Worm (Caenorhabditis elegans) whole organism, L2 larva: ENCODE measurements around the gene gei-15.

Experiments
- elt-3 ChIP-seq: sonication (generic microtip); optimal IDR thresholded peaks from 2 replicates; lab custom pipeline; 2017; ENCODE audit warnings: missing biosample characterization, missing genetic modification characterization
- fos-1 ChIP-seq: fragments of 150-350 bp; optimal IDR thresholded peaks from 2 replicates; lab custom pipeline; 2014; ENCODE audit warnings: missing biosample characterization, missing genetic modification characterization
- nhr-237 ChIP-seq: fragments of 150-350 bp; optimal IDR thresholded peaks from 2 replicates; lab custom pipeline; 2014; ENCODE audit warnings: missing biosample characterization, missing genetic modification characterization
- skn-1 ChIP-seq: sonication (generic microtip); optimal IDR thresholded peaks from 2 replicates; lab custom pipeline; 2017; ENCODE audit warnings: missing biosample characterization, missing genetic modification characterization
- snpc-4 ChIP-seq: fragments of 150-350 bp; optimal IDR thresholded peaks from 2 replicates; lab custom pipeline; 2014; ENCODE audit warnings: missing biosample characterization, missing genetic modification characterization

ce11 chrX:6836065-6836527 lies 13.0 kb upstream of the gei-15 start, which contains the start of gene F41B4.3:
- no peak for TF ChIP-seq nhr-237 (tag; lab: Kevin White, UChicago)
- no peak for TF ChIP-seq snpc-4 (tag; lab: Kevin White, UChicago)
- TF ChIP-seq skn-1 (tag; lab: Kevin White, UChicago): no peak
- no peak for TF ChIP-seq elt-3 (tag; lab: Kevin White, UChicago)
- TF ChIP-seq fos-1 (tag; lab: Kevin White, UChicago): no peak
